Worm (Caenorhabditis elegans) whole organism, midembryonic: ENCODE results near the gene nhr-17.

Experiments
- cog-1 ChIP-seq: sonication (generic microtip); optimal IDR thresholded peaks from 2 replicates; lab custom pipeline; 2016; ENCODE audit warnings: missing genetic modification characterization, missing compliant biosample characterization
- med-1 ChIP-seq: sonication (generic microtip); optimal IDR thresholded peaks from 2 replicates; lab custom pipeline; 2017; ENCODE audit warnings: missing genetic modification characterization, mild to moderate bottlenecking, missing compliant biosample characterization, antibody characterized with exemption, missing genetic modification reagents; ENCODE audit not compliant: insufficient read depth
- ref-1 ChIP-seq: fragments of 200-800 bp; sonication (Bioruptor generic); conservative IDR thresholded peaks from 2 replicates; pipeline ENCODE4 v1.3.6; 2022; ENCODE audit warnings: missing genetic modification reagents, missing genetic modification characterization, missing compliant biosample characterization
- ztf-29 ChIP-seq: fragments of 200-800 bp; sonication (Bioruptor generic); IDR thresholded peaks from 2 replicates; pipeline ENCODE4 v1.3.6; 2022; ENCODE audit warnings: missing genetic modification reagents, missing genetic modification characterization, missing compliant biosample characterization

ce11 chrX:12663537-12663936 lies 4.1 kb downstream of the nhr-17 start, which contains the start of gene nlp-76:
- no peak for TF ChIP-seq med-1
- TF ChIP-seq cog-1: no peak
- no peak for TF ChIP-seq ztf-29 (GFP tag; lab: Robert Waterston, UW)
- TF ChIP-seq ref-1 (GFP tag; lab: Robert Waterston, UW): no peak
